Fruit fly (Drosophila melanogaster) whole organism, wandering third instar larva: ENCODE measurements around the gene Frq1.

Source experiments
- Abd-B ChIP-seq: fragments of >200 bp; optimal IDR thresholded peaks from 2 replicates; lab custom pipeline; 2017; ENCODE audit warnings: missing biosample characterization, missing genetic modification characterization
- CG32264 ChIP-seq: fragments of 200-800 bp; sonication (Bioruptor generic); optimal IDR thresholded peaks from 2 replicates; lab custom pipeline; 2016; ENCODE audit warnings: missing biosample characterization, missing genetic modification characterization
- CG9705 ChIP-seq: fragments of 200-800 bp; sonication (Bioruptor generic); optimal IDR thresholded peaks from 2 replicates; lab custom pipeline; 2018; ENCODE audit warnings: missing biosample characterization, mild to moderate bottlenecking, missing genetic modification characterization
- CrebA ChIP-seq: fragments of 200-800 bp; sonication (Bioruptor generic); optimal IDR thresholded peaks from 2 replicates; lab custom pipeline; 2016; ENCODE audit warnings: missing biosample characterization, mild to moderate bottlenecking, missing genetic modification characterization, borderline replicate concordance
- Dfd ChIP-seq: fragments of >200 bp; optimal IDR thresholded peaks from 2 replicates; lab custom pipeline; 2017; ENCODE audit warnings: missing biosample characterization, missing genetic modification characterization
- Dif ChIP-seq: fragments of 200-275, 200-300 bp; sonication (Bioruptor generic); optimal IDR thresholded peaks from 2 replicates; lab custom pipeline; 2018; ENCODE audit warnings: missing biosample characterization, missing genetic modification characterization; ENCODE audit not compliant: partially characterized antibody
- Hnf4 ChIP-seq: fragments of 200-800 bp; sonication (Bioruptor generic); optimal IDR thresholded peaks from 2 replicates; lab custom pipeline; 2016; ENCODE audit warnings: missing biosample characterization, mild to moderate bottlenecking, missing genetic modification characterization
- Hr78 ChIP-seq: fragments of >200 bp; optimal IDR thresholded peaks from 2 replicates; lab custom pipeline; 2017; ENCODE audit warnings: missing biosample characterization, missing genetic modification characterization
- Hr83 ChIP-seq: fragments of 200-300 bp; sonication (Bioruptor generic); optimal IDR thresholded peaks from 2 replicates; lab custom pipeline; 2016; ENCODE audit warnings: missing biosample characterization, mild to moderate bottlenecking, missing genetic modification characterization, moderate library complexity; ENCODE audit not compliant: poor library complexity, severe bottlenecking
- Mio ChIP-seq: sonication (Bioruptor generic); optimal IDR thresholded peaks from 2 replicates; lab custom pipeline; 2016; ENCODE audit warnings: missing biosample characterization, missing genetic modification characterization
- Myc ChIP-seq: fragments of >200 bp; optimal IDR thresholded peaks from 2 replicates; lab custom pipeline; 2017
- N ChIP-seq: fragments of >200 bp; optimal IDR thresholded peaks from 2 replicates; lab custom pipeline; 2018; ENCODE audit warnings: missing biosample characterization, missing external identifiers, missing genetic modification characterization
- Sp1 ChIP-seq: fragments of 200-800 bp; sonication (Bioruptor generic); optimal IDR thresholded peaks from 3 replicates; lab custom pipeline; 2019; ENCODE audit warnings: missing biosample characterization, mild to moderate bottlenecking, missing genetic modification characterization, moderate library complexity
- Vsx2 ChIP-seq: fragments of 200-300, 225-300 bp; sonication (Bioruptor generic); optimal IDR thresholded peaks from 2 replicates; lab custom pipeline; 2018; ENCODE audit warnings: missing biosample characterization, missing genetic modification characterization; ENCODE audit not compliant: partially characterized antibody
- brk ChIP-seq: fragments of 200-800 bp; sonication (Bioruptor generic); optimal IDR thresholded peaks from 2 replicates; lab custom pipeline; 2016; ENCODE audit warnings: missing biosample characterization, mild to moderate bottlenecking, missing genetic modification characterization
- dl ChIP-seq, 2 experiments: fragments of 175-275, 200-275 bp in 1 of 2; fragments of 200-275 bp in 1 of 2; sonication (Bioruptor generic); optimal IDR thresholded peaks; lab custom pipeline; 2018; ENCODE audit warnings: mild to moderate bottlenecking in 2 of 2, missing biosample characterization in 2 of 2, missing genetic modification characterization in 2 of 2, moderate library complexity in 2 of 2; ENCODE audit not compliant: partially characterized antibody in 2 of 2, insufficient read depth in 1 of 2
- dmrt93B ChIP-seq: fragments of 200-800 bp; sonication (Bioruptor generic); optimal IDR thresholded peaks from 2 replicates; lab custom pipeline; 2018; ENCODE audit warnings: missing biosample characterization, mild to moderate bottlenecking, missing genetic modification characterization
- dsf ChIP-seq: sonication (Bioruptor generic); optimal IDR thresholded peaks from 2 replicates; lab custom pipeline; 2016; ENCODE audit warnings: missing biosample characterization, missing genetic modification characterization, borderline replicate concordance
- ey ChIP-seq: fragments of 200-800 bp; sonication (Bioruptor generic); optimal IDR thresholded peaks from 2 replicates; lab custom pipeline; 2016; ENCODE audit warnings: missing biosample characterization, missing genetic modification characterization
- foxo ChIP-seq, 2 experiments: fragments of 200-800 bp; sonication (Bioruptor generic); optimal IDR thresholded peaks; 2 replicates in 1 of 2; 3 replicates in 1 of 2; lab custom pipeline; 2016 to 2017; ENCODE audit warnings: missing biosample characterization in 2 of 2, missing genetic modification characterization in 2 of 2
- fru ChIP-seq: fragments of 200-800 bp; sonication (Bioruptor generic); optimal IDR thresholded peaks from 3 replicates; lab custom pipeline; 2016; ENCODE audit warnings: missing biosample characterization, mild to moderate bottlenecking, missing genetic modification characterization
- lola ChIP-seq: fragments of >200 bp; optimal IDR thresholded peaks from 2 replicates; lab custom pipeline; 2017; ENCODE audit warnings: missing biosample characterization, missing genetic modification characterization
- pan ChIP-seq: fragments of >200 bp; optimal IDR thresholded peaks from 2 replicates; lab custom pipeline; 2017
- psq ChIP-seq: fragments of 200-800 bp; sonication (Bioruptor generic); optimal IDR thresholded peaks from 3 replicates; lab custom pipeline; 2017; ENCODE audit warnings: missing biosample characterization, mild to moderate bottlenecking, missing genetic modification characterization, moderate library complexity
- rgr ChIP-seq: fragments of 200-800 bp; sonication (Bioruptor generic); optimal IDR thresholded peaks from 3 replicates; lab custom pipeline; 2016; ENCODE audit warnings: missing biosample characterization, mild to moderate bottlenecking, missing genetic modification characterization
- sage ChIP-seq: fragments of 200-800 bp; sonication (Bioruptor generic); optimal IDR thresholded peaks from 2 replicates; lab custom pipeline; 2016; ENCODE audit warnings: missing biosample characterization, mild to moderate bottlenecking, missing genetic modification characterization
- tai ChIP-seq: sonication (Bioruptor generic); optimal IDR thresholded peaks from 2 replicates; lab custom pipeline; 2016; ENCODE audit warnings: missing biosample characterization, missing genetic modification characterization
- usp ChIP-seq: fragments of >200 bp; optimal IDR thresholded peaks from 2 replicates; lab custom pipeline; 2017; ENCODE audit warnings: missing biosample characterization, missing genetic modification characterization
- woc ChIP-seq: sonication (Bioruptor generic); optimal IDR thresholded peaks from 2 replicates; lab custom pipeline; 2016; ENCODE audit warnings: missing biosample characterization, mild to moderate bottlenecking, missing genetic modification characterization

The Frq1 gene

dm6 chrX:18136910-18137849, 18.0 kb upstream of the Frq1 start, which contains the start of gene ari-1:
ari-1 (minus strand) TSS chrX:18137784.
- TF ChIP-seq dmrt93B (GFP tag; lab: Kevin White, UChicago) = no peak
- TF ChIP-seq fru (GFP tag; lab: Kevin White, UChicago) = peak; percentile 1
- no peak for TF ChIP-seq Myc (lab: Kevin White, UChicago)
- TF ChIP-seq Abd-B (GFP tag; lab: Kevin White, UChicago) = peak; percentile 21
- peak; percentile 85 for TF ChIP-seq N
- peak; percentile 41 for TF ChIP-seq psq (GFP tag; lab: Kevin White, UChicago)
- TF ChIP-seq Vsx2 (GFP tag; lab: Kevin White, UChicago) = no peak
- peak in 1 of 2 experiments; percentile 2 for TF ChIP-seq foxo (GFP tag; optimal IDR thresholded peaks at IDR 0.05; lab: Kevin White, UChicago)
- TF ChIP-seq Dif (GFP tag; lab: Kevin White, UChicago) = no peak
- TF ChIP-seq ey (GFP tag; lab: Kevin White, UChicago) = no peak
- peak; percentile 38 for TF ChIP-seq lola (GFP tag; lab: Kevin White, UChicago)

- TF ChIP-seq N (no peak), lola (GFP tag; lab: Kevin White, UChicago) (no peak), dsf (GFP tag; lab: Kevin White, UChicago) (no peak), CrebA (GFP tag; lab: Kevin White, UChicago) (no peak), Dif (GFP tag; lab: Kevin White, UChicago) (no peak), dl (GFP tag; optimal IDR thresholded peaks at IDR 0.05; lab: Kevin White, UChicago; ENCODE audit: insufficient read depth in 1 of 2, partially characterized antibody in 2 of 2) (no peak), psq (GFP tag; lab: Kevin White, UChicago) (no peak), Abd-B (GFP tag; lab: Kevin White, UChicago) (no peak), Hr78 (no peak)
Observed at dm6 chrX:18138297-18138696, 16.9 kb upstream of the Frq1 start, which contains the start of gene CG43229. CG43229 (plus strand) TSS chrX:18138542.

- TF ChIP-seq foxo (GFP tag; optimal IDR thresholded peaks at IDR 0.05; lab: Kevin White, UChicago) (no peak), Dif (GFP tag; lab: Kevin White, UChicago) (no peak), CG9705 (GFP tag; lab: Kevin White, UChicago) (no peak), woc (no peak), rgr (GFP tag; lab: Kevin White, UChicago) (no peak), dsf (GFP tag; lab: Kevin White, UChicago) (no peak), Dfd (GFP tag; lab: Kevin White, UChicago) (no peak)
Observed at dm6 chrX:18139950-18140349, 15.2 kb upstream of the Frq1 start.

dm6 chrX:18140932-18141587, 14.1 kb upstream of the Frq1 start:
- no peak for TF ChIP-seq N
- TF ChIP-seq CrebA (GFP tag; lab: Kevin White, UChicago) = no peak
- no peak for TF ChIP-seq Abd-B (GFP tag; lab: Kevin White, UChicago)
- no peak for TF ChIP-seq usp (GFP tag; lab: Kevin White, UChicago)
- TF ChIP-seq tai = no peak
- no peak for TF ChIP-seq Hnf4 (GFP tag; lab: Kevin White, UChicago)
- TF ChIP-seq pan (lab: Kevin White, UChicago) = no peak
- no peak for TF ChIP-seq Mio (GFP tag; lab: Kevin White, UChicago)
- no peak for TF ChIP-seq sage
- TF ChIP-seq Sp1 (GFP tag; lab: Kevin White, UChicago) = no peak
- TF ChIP-seq brk = no peak
- TF ChIP-seq dsf (GFP tag; lab: Kevin White, UChicago) = no peak
- TF ChIP-seq, all 38 proteins: peak for 0

dm6 chrX:18149292-18149691, 5.9 kb upstream of the Frq1 start:
- no peak for TF ChIP-seq CG32264 (GFP tag; lab: Kevin White, UChicago)
- no peak for TF ChIP-seq foxo (GFP tag; optimal IDR thresholded peaks at IDR 0.05; lab: Kevin White, UChicago)
- no peak for TF ChIP-seq Hr83 (GFP tag; lab: Kevin White, UChicago)
- TF ChIP-seq dmrt93B (GFP tag; lab: Kevin White, UChicago) = no peak
- TF ChIP-seq N = no peak
- TF ChIP-seq ey (GFP tag; lab: Kevin White, UChicago) = no peak
- no peak for TF ChIP-seq Abd-B (GFP tag; lab: Kevin White, UChicago)
- no peak for TF ChIP-seq Dfd (GFP tag; lab: Kevin White, UChicago)
